Worm (Caenorhabditis elegans): ENCODE results near the gene C30G7.5.

ce11 chrV:14907445-14907844 lies 47.1 kb downstream of the C30G7.5 start:
- TF ChIP-seq him-1 (tag; optimal IDR thresholded peaks at IDR 0.05) (no peak), dao-5 (tag; optimal IDR thresholded peaks at IDR 0.05) (no peak), W03F9.2 (tag; optimal IDR thresholded peaks at IDR 0.05) (no peak)
